Worm (Caenorhabditis elegans): ENCODE results near the gene C27A2.7.

Gene C27A2.7

DNA sequence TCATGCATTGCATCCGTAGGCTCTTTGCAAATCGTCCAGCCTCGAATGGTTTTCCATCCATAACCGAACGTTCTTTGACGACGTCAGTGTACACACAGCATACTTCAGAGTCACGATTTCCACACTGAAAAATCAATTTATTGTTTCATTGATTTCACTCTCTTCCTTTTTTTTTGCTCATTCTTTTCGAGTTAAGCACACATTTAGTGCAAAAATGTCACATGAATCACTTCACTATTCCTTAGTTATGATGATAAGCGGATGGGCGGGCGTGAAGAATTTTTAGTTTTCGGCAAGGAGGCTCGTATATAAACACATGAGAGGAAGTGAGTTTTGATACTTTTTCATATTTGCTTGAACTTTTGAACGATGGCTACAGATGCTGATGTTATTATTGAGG, 14.3 kb upstream of the C27A2.7 start, which contains the start of gene txt-9:
TSS of gene txt-9 (plus strand) at position 336 of the 400 bp plus-strand sequence.
- no peak for TF ChIP-seq aptf-3 (GFP tag; IDR thresholded peaks at IDR 0.05)
- TF ChIP-seq mes-4 (tag; optimal IDR thresholded peaks at IDR 0.05), result no peak
- TF ChIP-seq mxl-1 (tag; optimal IDR thresholded peaks at IDR 0.05), result no peak
- no peak for TF ChIP-seq ceh-91 (GFP tag; IDR thresholded peaks at IDR 0.05)
- TF ChIP-seq T26A5.8 (tag; optimal IDR thresholded peaks at IDR 0.05), result no peak
- TF ChIP-seq cebp-1 (GFP tag; IDR thresholded peaks at IDR 0.05), result no peak
- no peak for TF ChIP-seq cebp-1 (tag; optimal IDR thresholded peaks at IDR 0.05)
- TF ChIP-seq efl-1 (GFP tag; optimal IDR thresholded peaks at IDR 0.05), result no peak
- no peak for TF ChIP-seq akir-1 (GFP tag; optimal IDR thresholded peaks at IDR 0.05)
- no peak for TF ChIP-seq ztf-3 (GFP tag; optimal IDR thresholded peaks at IDR 0.05)

- TF ChIP-seq nfya-2 (GFP tag; IDR thresholded peaks at IDR 0.05), result no peak
- TF ChIP-seq hsf-1 (GFP tag; IDR thresholded peaks at IDR 0.05), result no peak
- TF ChIP-seq akir-1 (GFP tag; optimal IDR thresholded peaks at IDR 0.05), result no peak
- no peak for TF ChIP-seq dox-1 (GFP tag; IDR thresholded peaks at IDR 0.05)
- no peak for TF ChIP-seq F10E7.11 (tag; optimal IDR thresholded peaks at IDR 0.05)
- TF ChIP-seq ceh-79 (tag; optimal IDR thresholded peaks at IDR 0.05), result no peak
- no peak for TF ChIP-seq let-607 (tag; optimal IDR thresholded peaks at IDR 0.05)
- no peak for TF ChIP-seq repo-1 (tag; optimal IDR thresholded peaks at IDR 0.05)
- no peak for TF ChIP-seq tbp1 (GFP tag; optimal IDR thresholded peaks at IDR 0.05)
- no peak for TF ChIP-seq F49E8.2 (tag; optimal IDR thresholded peaks at IDR 0.05; ENCODE audit: insufficient read depth)
- TF ChIP-seq fkh-3 (tag; optimal IDR thresholded peaks at IDR 0.05), result no peak
These were observed 13.1 kb upstream of the C27A2.7 start for ce11 chrII:5084225-5084624.

- TF ChIP-seq xnd-1 (tag; optimal IDR thresholded peaks at IDR 0.05) (no peak), snpc-1.3 (tag; optimal IDR thresholded peaks at IDR 0.05; ENCODE audit: insufficient read depth) (no peak), gei-17 (GFP tag; optimal IDR thresholded peaks at IDR 0.05) (no peak), pbrm-1 (GFP tag; IDR thresholded peaks at IDR 0.05) (no peak), nfya-2 (GFP tag; IDR thresholded peaks at IDR 0.05) (no peak), dpff-1 (tag; optimal IDR thresholded peaks at IDR 0.05) (no peak), ceh-27 (GFP tag; optimal IDR thresholded peaks at IDR 0.05) (no peak), unc-62 (GFP tag; optimal IDR thresholded peaks at IDR 0.05) (no peak), mel-28 (tag; optimal IDR thresholded peaks at IDR 0.05; ENCODE audit: borderline replicate concordance) (no peak), ceh-40 (GFP tag; IDR thresholded peaks at IDR 0.05) (no peak), K11D2.4 (GFP tag; IDR thresholded peaks at IDR 0.05) (no peak), hrde-1 (tag; optimal IDR thresholded peaks at IDR 0.05; ENCODE audit: borderline replicate concordance) (no peak), Y79H2A.3 (GFP tag; conservative IDR thresholded peaks at IDR 0.05) (no peak), nfya-1 (tag; optimal IDR thresholded peaks at IDR 0.05; ENCODE audit: borderline replicate concordance, insufficient read depth) (no peak), lin-40 (tag; optimal IDR thresholded peaks at IDR 0.05) (no peak), tbp1 (GFP tag; optimal IDR thresholded peaks at IDR 0.05) (no peak)
These were observed 12.2 kb upstream of the C27A2.7 start, which contains the start of gene C04G6.4 for ce11 chrII:5083341-5083740. Gene C04G6.4 (minus strand): TSS chrII:5083441.

Data from whole organism, young adult.